Fruit fly (Drosophila melanogaster): ENCODE measurements around the gene CG42371.

The CG42371 gene

dm6 chr2L:2202018-2202852 is 14.8 kb downstream of the CG42371 start (continued):
- TF ChIP-seq dan (GFP tag; IDR thresholded peaks at IDR 0.05), result peak; percentile 99
- TF ChIP-seq crol (GFP tag; IDR thresholded peaks at IDR 0.05), result peak; percentile 98
- peak; percentile 94 for TF ChIP-seq CG13624 (GFP tag; optimal IDR thresholded peaks at IDR 0.05)
- peak; percentile 98 for TF ChIP-seq CG10209 (GFP tag; optimal IDR thresholded peaks at IDR 0.05)
- no peak for TF ChIP-seq CG13287 (GFP tag; IDR thresholded peaks at IDR 0.05; ENCODE audit: partially characterized antibody)
- TF ChIP-seq CG9215 (GFP tag; IDR thresholded peaks at IDR 0.05), result peak; percentile 84
- TF ChIP-seq CHES-1-like (GFP tag; optimal IDR thresholded peaks at IDR 0.05), result peak; percentile 95
- TF ChIP-seq al (GFP tag; IDR thresholded peaks at IDR 0.05), result peak; percentile 60
- peak; percentile 89 for TF ChIP-seq grn (GFP tag; optimal IDR thresholded peaks at IDR 0.05)
- TF ChIP-seq hth (optimal IDR thresholded peaks at IDR 0.05), result no peak
- 0 out of 2 replicates have a peak, but pooled peaks have one; percentile 22 for TF ChIP-seq GATAe (GFP tag; conservative IDR thresholded peaks at IDR 0.05)
- peak; percentile 99 for TF ChIP-seq CG5245 (GFP tag; optimal IDR thresholded peaks at IDR 0.05)
- peak; percentile 100 for TF ChIP-seq Spps (tag; optimal IDR thresholded peaks at IDR 0.05)
- TF ChIP-seq CG8388 (GFP tag; optimal IDR thresholded peaks at IDR 0.05), result peak; percentile 100
- TF ChIP-seq C15 (GFP tag; IDR thresholded peaks at IDR 0.05), result peak; percentile 93
- peak; percentile 99 for TF ChIP-seq otp (GFP tag; IDR thresholded peaks at IDR 0.05)
- TF ChIP-seq Scr (GFP tag; IDR thresholded peaks at IDR 0.05; ENCODE audit: partially characterized antibody), result peak; percentile 55; the same call in 1 of the 2 replicates
- peak; percentile 99 for TF ChIP-seq wor (GFP tag; IDR thresholded peaks at IDR 0.05)
- TF ChIP-seq B-H1 (GFP tag; IDR thresholded peaks at IDR 0.05), result peak; percentile 98
- peak; percentile 94 for TF ChIP-seq ERR (GFP tag; optimal IDR thresholded peaks at IDR 0.05)
- peak; percentile 90 for TF ChIP-seq sima (GFP tag; optimal IDR thresholded peaks at IDR 0.05)
- peak; percentile 96 for TF ChIP-seq Gug (GFP tag; IDR thresholded peaks at IDR 0.05)
- TF ChIP-seq Drgx (GFP tag; IDR thresholded peaks at IDR 0.05), result peak; percentile 100
- TF ChIP-seq corto (GFP tag; optimal IDR thresholded peaks at IDR 0.05), result peak; percentile 99
- TF ChIP-seq CG6254 (GFP tag; optimal IDR thresholded peaks at IDR 0.05), result peak; percentile 98
- TF ChIP-seq cato (GFP tag; optimal IDR thresholded peaks at IDR 0.05; ENCODE audit: borderline replicate concordance), result peak; percentile 99
- TF ChIP-seq Neu2 (GFP tag; optimal IDR thresholded peaks at IDR 0.05; ENCODE audit: borderline replicate concordance), result peak; percentile 96
- peak; percentile 100 for TF ChIP-seq ara (GFP tag; IDR thresholded peaks at IDR 0.05)
- TF ChIP-seq HLH4C (GFP tag; IDR thresholded peaks at IDR 0.05; ENCODE audit: partially characterized antibody), result peak; percentile 72
- peak; percentile 83 for TF ChIP-seq CG10274 (GFP tag; optimal IDR thresholded peaks at IDR 0.05)
- TF ChIP-seq Fer2 (tag; optimal IDR thresholded peaks at IDR 0.05), result peak; percentile 72
- peak; percentile 87 for TF ChIP-seq CG6854 (GFP tag; optimal IDR thresholded peaks at IDR 0.05)
- TF ChIP-seq Sin3A (optimal IDR thresholded peaks at IDR 0.05), result no peak
- peak; percentile 94 for TF ChIP-seq YL-1 (GFP tag; optimal IDR thresholded peaks at IDR 0.05)
- TF ChIP-seq nerfin-2 (GFP tag; IDR thresholded peaks at IDR 0.05; ENCODE audit: partially characterized antibody), result peak; percentile 83
- peak; percentile 99 for TF ChIP-seq ken (GFP tag; IDR thresholded peaks at IDR 0.05)
- TF ChIP-seq Xrp1 (GFP tag; IDR thresholded peaks at IDR 0.05), result peak; percentile 100
- peak; percentile 96 for TF ChIP-seq kni (GFP tag; optimal IDR thresholded peaks at IDR 0.05)
- peak; percentile 94 for TF ChIP-seq CG6654 (GFP tag; optimal IDR thresholded peaks at IDR 0.05)
- TF ChIP-seq Optix (GFP tag; IDR thresholded peaks at IDR 0.05), result peak; percentile 97
- TF ChIP-seq gsb-n (tag; optimal IDR thresholded peaks at IDR 0.05), result peak; percentile 100
- TF ChIP-seq HLHmδ (GFP tag; optimal IDR thresholded peaks at IDR 0.05), result peak; percentile 45
- TF ChIP-seq lab (GFP tag; optimal IDR thresholded peaks at IDR 0.05), result peak; percentile 96
- peak; percentile 99 for TF ChIP-seq CG7556 (GFP tag; optimal IDR thresholded peaks at IDR 0.05)
- peak; percentile 64; the same call in 2 of the 3 replicates for TF ChIP-seq Opbp (GFP tag; IDR thresholded peaks at IDR 0.05; ENCODE audit: partially characterized antibody)
- no peak for TF ChIP-seq h (optimal IDR thresholded peaks at IDR 0.05)
- TF ChIP-seq CG12659 (GFP tag; optimal IDR thresholded peaks at IDR 0.05), result peak; percentile 97
- no peak for TF ChIP-seq lov (optimal IDR thresholded peaks at IDR 0.05)
- peak; percentile 100 for TF ChIP-seq lov (GFP tag; IDR thresholded peaks at IDR 0.05)

All from whole organism, embryonic.